Worm (Caenorhabditis elegans): ENCODE results near the gene drr-2.

ce11 chrIII:13616793-13617192 is 26.6 kb downstream of the drr-2 start, which contains the start of gene T12D8.9:
- TF ChIP-seq pha-4 (tag; optimal IDR thresholded peaks at IDR 0.05) (no peak), ceh-28 (tag; optimal IDR thresholded peaks at IDR 0.05) (no peak), mml-1 (tag; optimal IDR thresholded peaks at IDR 0.05) (no peak), pqm-1 (tag; optimal IDR thresholded peaks at IDR 0.05) (no peak), zag-1 (tag; optimal IDR thresholded peaks at IDR 0.05) (no peak), ceh-9 (tag; optimal IDR thresholded peaks at IDR 0.05) (no peak), nhr-11 (tag; optimal IDR thresholded peaks at IDR 0.05) (peak; percentile 26), unc-62 (GFP tag; optimal IDR thresholded peaks at IDR 0.05) (no peak), egl-5 (tag; optimal IDR thresholded peaks at IDR 0.05) (no peak)
